Worm (Caenorhabditis elegans): ENCODE data around the gene ccdc-55.

ce11 chrIII:4170903-4171377 lies 2.4 kb upstream of the ccdc-55 start, which contains the start of the genes rnf-121 and C16C10.4:
- TF ChIP-seq unc-39 (tag; optimal IDR thresholded peaks at IDR 0.05) (no peak), lin-39 (tag; optimal IDR thresholded peaks at IDR 0.05) (no peak), sma-3 (GFP tag; optimal IDR thresholded peaks at IDR 0.05) (peak; percentile 73), unc-62 (GFP tag; optimal IDR thresholded peaks at IDR 0.05) (no peak), lsy-2 (tag; optimal IDR thresholded peaks at IDR 0.05) (peak; percentile 58 to 79), ztf-11 (tag; optimal IDR thresholded peaks at IDR 0.05) (peak; percentile 16), aly-2 (tag; optimal IDR thresholded peaks at IDR 0.05) (no peak), lin-13 (GFP tag; optimal IDR thresholded peaks at IDR 0.05) (peak; percentile 56), crh-2 (tag; optimal IDR thresholded peaks at IDR 0.05) (no peak), zag-1 (tag; optimal IDR thresholded peaks at IDR 0.05) (no peak), nhr-10 (tag; optimal IDR thresholded peaks at IDR 0.05) (no peak), skn-1 (tag; optimal IDR thresholded peaks at IDR 0.05) (peak; percentile 11), ceh-82 (tag; optimal IDR thresholded peaks at IDR 0.05) (no peak), ama-1 (optimal IDR thresholded peaks at IDR 0.05) (no peak)

All from whole organism, L2 larva.